Fruit fly (Drosophila melanogaster): ENCODE measurements around the gene Ir94h.

Ir94h gene

dm6 chr3R:23487201-23487600 lies at the start of gene Ir94h:
Gene Ir94h, plus strand, starts transcription at chr3R:23487501.
- TF ChIP-seq Abd-B (GFP tag; optimal IDR thresholded peaks at IDR 0.05) = no peak

DNA sequence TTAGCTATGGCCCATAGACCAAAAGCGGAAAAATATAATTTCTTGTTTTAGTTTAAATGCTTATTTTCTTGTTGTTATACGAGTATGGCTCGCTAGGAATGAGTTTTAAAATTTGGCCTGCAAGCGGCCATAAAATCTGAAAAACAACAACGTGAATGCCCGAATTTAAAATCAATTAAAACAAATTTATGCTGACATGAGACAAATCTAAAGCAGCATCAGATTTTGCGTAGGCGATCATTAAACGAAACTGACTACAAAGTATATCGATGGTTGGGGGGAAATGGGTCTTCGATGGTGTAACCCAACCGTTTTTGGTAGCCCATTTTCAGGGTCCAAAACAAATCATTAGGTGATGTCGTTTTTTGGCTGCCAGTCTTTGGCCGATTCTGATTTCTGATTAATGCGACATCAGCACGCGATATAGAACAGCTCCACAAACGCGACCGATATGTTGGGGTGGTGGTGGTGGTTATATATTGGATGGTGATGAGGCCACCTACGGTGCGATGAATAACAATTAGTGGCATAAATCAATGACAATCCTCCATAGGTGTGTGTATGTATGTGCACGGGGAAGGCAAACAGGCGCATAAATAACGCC lies 49.0 kb upstream of the Ir94h start:
- TF ChIP-seq Jra (GFP tag; optimal IDR thresholded peaks at IDR 0.05) = no peak

DNA sequence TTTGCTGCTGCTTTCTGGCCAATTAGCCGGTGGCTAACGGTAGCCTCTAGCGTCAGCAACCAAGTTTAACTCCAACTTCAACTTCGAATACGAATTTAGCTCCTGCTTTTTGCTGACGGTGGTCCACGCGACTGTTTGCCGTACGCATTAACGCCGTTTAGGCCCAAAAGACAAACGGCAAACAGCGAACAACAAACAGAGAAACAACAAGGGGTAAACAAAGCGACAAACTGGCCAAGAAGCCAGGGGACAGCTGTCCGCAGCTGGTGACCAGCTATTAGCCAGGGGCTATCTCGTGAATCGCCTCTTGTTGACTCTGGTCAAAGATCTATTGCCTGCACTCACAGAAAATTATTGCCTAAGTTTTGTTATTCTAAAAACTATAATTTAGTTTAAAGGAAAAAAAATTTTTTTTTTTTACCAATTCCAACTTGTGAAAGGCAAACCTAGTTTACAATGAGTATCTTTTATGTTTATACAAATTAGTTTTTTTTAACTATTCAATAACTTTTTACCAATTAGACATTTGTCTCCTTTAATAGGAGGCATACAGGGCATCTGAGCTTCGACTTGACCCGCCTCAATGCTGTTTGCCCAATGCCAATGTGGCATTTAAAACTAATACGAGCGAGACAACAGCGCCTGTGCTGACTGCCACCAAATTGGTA lies 41.9 kb upstream of the Ir94h start:
- TF ChIP-seq jim (GFP tag; optimal IDR thresholded peaks at IDR 0.05) (no peak), CG9705 (GFP tag; optimal IDR thresholded peaks at IDR 0.05) (no peak), pan (optimal IDR thresholded peaks at IDR 0.05) (no peak), Jra (GFP tag; optimal IDR thresholded peaks at IDR 0.05) (no peak), Hnf4 (GFP tag; optimal IDR thresholded peaks at IDR 0.05) (no peak), ey (GFP tag; optimal IDR thresholded peaks at IDR 0.05) (no peak), CG32264 (GFP tag; optimal IDR thresholded peaks at IDR 0.05) (no peak), GATAd (GFP tag; optimal IDR thresholded peaks at IDR 0.05) (no peak), Mio (GFP tag; optimal IDR thresholded peaks at IDR 0.05) (no peak), br (GFP tag; optimal IDR thresholded peaks at IDR 0.05) (no peak), CrebA (GFP tag; optimal IDR thresholded peaks at IDR 0.05; ENCODE audit: borderline replicate concordance) (no peak), sage (GFP tag; optimal IDR thresholded peaks at IDR 0.05) (no peak), lola (GFP tag; optimal IDR thresholded peaks at IDR 0.05) (no peak), usp (GFP tag; optimal IDR thresholded peaks at IDR 0.05) (no peak)

- TF ChIP-seq Abd-B (GFP tag; optimal IDR thresholded peaks at IDR 0.05) (no peak), CG9705 (GFP tag; optimal IDR thresholded peaks at IDR 0.05) (no peak), Jra (GFP tag; optimal IDR thresholded peaks at IDR 0.05) (no peak), tai (GFP tag; optimal IDR thresholded peaks at IDR 0.05) (no peak), ey (GFP tag; optimal IDR thresholded peaks at IDR 0.05) (no peak)
These were observed 31.4 kb upstream of the Ir94h start for dm6 chr3R:23455866-23456265.

dm6 chr3R:23460667-23461066 lies 26.6 kb upstream of the Ir94h start:
- no peak for TF ChIP-seq Dif (GFP tag; optimal IDR thresholded peaks at IDR 0.05; ENCODE audit: partially characterized antibody)
- no peak for TF ChIP-seq dsf (GFP tag; optimal IDR thresholded peaks at IDR 0.05; ENCODE audit: borderline replicate concordance)
- no peak for TF ChIP-seq woc (GFP tag; optimal IDR thresholded peaks at IDR 0.05)
- no peak for TF ChIP-seq Hr78 (GFP tag; optimal IDR thresholded peaks at IDR 0.05)
- TF ChIP-seq CG32264 (GFP tag; optimal IDR thresholded peaks at IDR 0.05) = no peak
- TF ChIP-seq ey (GFP tag; optimal IDR thresholded peaks at IDR 0.05) = no peak
- no peak for TF ChIP-seq brk (GFP tag; optimal IDR thresholded peaks at IDR 0.05)
- TF ChIP-seq Vsx2 (GFP tag; optimal IDR thresholded peaks at IDR 0.05; ENCODE audit: partially characterized antibody) = no peak
- no peak for TF ChIP-seq GATAd (GFP tag; optimal IDR thresholded peaks at IDR 0.05)
- no peak for TF ChIP-seq usp (GFP tag; optimal IDR thresholded peaks at IDR 0.05)
- no peak for TF ChIP-seq psq (GFP tag; optimal IDR thresholded peaks at IDR 0.05)
- TF ChIP-seq br (GFP tag; optimal IDR thresholded peaks at IDR 0.05) = no peak
- TF ChIP-seq Jra (GFP tag; optimal IDR thresholded peaks at IDR 0.05) = no peak
- no peak for TF ChIP-seq h (GFP tag; optimal IDR thresholded peaks at IDR 0.05)
- TF ChIP-seq Hr83 (GFP tag; optimal IDR thresholded peaks at IDR 0.05; ENCODE audit: poor library complexity, severe bottlenecking) = no peak
- no peak for TF ChIP-seq sv (GFP tag; optimal IDR thresholded peaks at IDR 0.05)
- TF ChIP-seq HLH106 (tag; optimal IDR thresholded peaks at IDR 0.05) = no peak
- TF ChIP-seq foxo (GFP tag; optimal IDR thresholded peaks at IDR 0.05) = no peak
- TF ChIP-seq Rel (GFP tag; optimal IDR thresholded peaks at IDR 0.05) = no peak
- no peak for TF ChIP-seq Rel (tag; optimal IDR thresholded peaks at IDR 0.05)
- TF ChIP-seq rgr (GFP tag; optimal IDR thresholded peaks at IDR 0.05) = no peak

Data from whole organism, wandering third instar larva.